Worm (Caenorhabditis elegans) whole organism, L3 larva: ENCODE results near the gene C33C12.11.

Experiments used
- R02D3.7 ChIP-seq: fragments of 150-350 bp; optimal IDR thresholded peaks from 2 replicates; lab custom pipeline; 2014; ENCODE audit warnings: missing biosample characterization, missing genetic modification characterization
- aly-2 ChIP-seq: fragments of 150-350 bp; optimal IDR thresholded peaks from 2 replicates; lab custom pipeline; 2014; ENCODE audit warnings: missing biosample characterization, missing genetic modification characterization
- ama-1 ChIP-seq: fragments of 150-350 bp; optimal IDR thresholded peaks from 2 replicates; lab custom pipeline; 2018
- ceh-28 ChIP-seq: fragments of 150-350 bp; optimal IDR thresholded peaks from 2 replicates; lab custom pipeline; 2014; ENCODE audit warnings: missing biosample characterization, missing genetic modification reagents, missing genetic modification characterization
- ceh-9 ChIP-seq: sonication (generic microtip); optimal IDR thresholded peaks from 2 replicates; lab custom pipeline; 2018; ENCODE audit warnings: missing biosample characterization, missing genetic modification characterization
- egl-27 ChIP-seq: sonication (generic microtip); optimal IDR thresholded peaks from 4 replicates; lab custom pipeline; 2017; ENCODE audit warnings: missing biosample characterization, missing genetic modification reagents, missing genetic modification characterization
- elt-1 ChIP-seq: fragments of 150-350 bp; optimal IDR thresholded peaks from 2 replicates; lab custom pipeline; 2014; ENCODE audit warnings: missing biosample characterization, missing genetic modification characterization
- elt-2 ChIP-seq: sonication (generic microtip); optimal IDR thresholded peaks from 2 replicates; lab custom pipeline; 2016; ENCODE audit warnings: missing genetic modification reagents, mild to moderate bottlenecking, missing genetic modification characterization, missing compliant biosample characterization
- elt-3 ChIP-seq, 3 experiments: fragments of 150-350 bp in 1 of 3; sonication (generic microtip) in 2 of 3; optimal IDR thresholded peaks; 2 replicates in 2 of 3; 4 replicates in 1 of 3; lab custom pipeline; 2014 to 2017; ENCODE audit warnings: missing biosample characterization in 3 of 3, missing genetic modification characterization in 3 of 3
- hmg-11 ChIP-seq: sonication (generic microtip); optimal IDR thresholded peaks from 2 replicates; lab custom pipeline; 2016; ENCODE audit warnings: missing genetic modification characterization, missing compliant biosample characterization
- jun-1 ChIP-seq: fragments of 150-350 bp; optimal IDR thresholded peaks from 2 replicates; lab custom pipeline; 2014; ENCODE audit warnings: missing biosample characterization, missing genetic modification reagents, missing genetic modification characterization
- lin-15B ChIP-seq: fragments of 150-350 bp; optimal IDR thresholded peaks from 2 replicates; lab custom pipeline; 2014; ENCODE audit warnings: missing biosample characterization, missing genetic modification characterization
- mdl-1 ChIP-seq: fragments of 150-350 bp; optimal IDR thresholded peaks from 2 replicates; lab custom pipeline; 2014; ENCODE audit warnings: missing biosample characterization, missing genetic modification characterization
- mml-1 ChIP-seq: fragments of 150-350 bp; sonication (generic microtip); optimal IDR thresholded peaks from 3 replicates; lab custom pipeline; 2014; ENCODE audit warnings: missing biosample characterization, missing genetic modification characterization
- nfya-1 ChIP-seq: sonication (generic microtip); optimal IDR thresholded peaks from 2 replicates; lab custom pipeline; 2017; ENCODE audit warnings: missing genetic modification characterization, mild to moderate bottlenecking, missing compliant biosample characterization, antibody characterized with exemption, moderate library complexity; ENCODE audit not compliant: insufficient read depth
- nhr-12 ChIP-seq: fragments of 150-350 bp; optimal IDR thresholded peaks from 2 replicates; lab custom pipeline; 2014; ENCODE audit warnings: missing biosample characterization, missing genetic modification characterization
- nhr-23 ChIP-seq: fragments of 150-350 bp; optimal IDR thresholded peaks from 2 replicates; lab custom pipeline; 2014; ENCODE audit warnings: missing biosample characterization, missing genetic modification reagents, missing genetic modification characterization
- nhr-237 ChIP-seq: fragments of 150-350 bp; optimal IDR thresholded peaks from 2 replicates; lab custom pipeline; 2014; ENCODE audit warnings: missing biosample characterization, missing genetic modification characterization
- nhr-25 ChIP-seq: sonication (generic microtip); optimal IDR thresholded peaks from 2 replicates; lab custom pipeline; 2017; ENCODE audit warnings: missing biosample characterization, missing genetic modification characterization
- nhr-28 ChIP-seq: fragments of 150-350 bp; optimal IDR thresholded peaks from 2 replicates; lab custom pipeline; 2014; ENCODE audit warnings: missing biosample characterization, missing genetic modification characterization
- nhr-43 ChIP-seq: sonication (generic microtip); optimal IDR thresholded peaks from 2 replicates; lab custom pipeline; 2016; ENCODE audit warnings: mild to moderate bottlenecking, missing genetic modification characterization, missing compliant biosample characterization; ENCODE audit not compliant: poor library complexity, severe bottlenecking
- nhr-67 ChIP-seq: fragments of 150-350 bp; optimal IDR thresholded peaks from 2 replicates; lab custom pipeline; 2014; ENCODE audit warnings: missing biosample characterization, missing genetic modification characterization
- nhr-76 ChIP-seq: fragments of 150-350 bp; sonication (generic microtip); optimal IDR thresholded peaks from 5 replicates; lab custom pipeline; 2014; ENCODE audit warnings: missing biosample characterization, missing genetic modification characterization
- pqm-1 ChIP-seq: fragments of 150-350 bp; optimal IDR thresholded peaks from 2 replicates; lab custom pipeline; 2017; ENCODE audit warnings: missing biosample characterization, missing genetic modification characterization, inconsistent platforms
- sea-2 ChIP-seq: fragments of 150-350 bp; sonication (generic microtip); optimal IDR thresholded peaks from 4 replicates; lab custom pipeline; 2014; ENCODE audit warnings: missing biosample characterization, missing genetic modification reagents, missing genetic modification characterization
- skn-1 ChIP-seq: fragments of 150-350 bp; optimal IDR thresholded peaks from 2 replicates; lab custom pipeline; 2014; ENCODE audit warnings: missing biosample characterization, missing genetic modification characterization
- snpc-4 ChIP-seq: fragments of 150-350 bp; optimal IDR thresholded peaks from 2 replicates; lab custom pipeline; 2014; ENCODE audit warnings: missing biosample characterization, missing genetic modification characterization
- tbx-2 ChIP-seq: sonication (generic microtip); optimal IDR thresholded peaks from 2 replicates; lab custom pipeline; 2016; ENCODE audit warnings: mild to moderate bottlenecking, missing genetic modification characterization, missing compliant biosample characterization
- unc-62 ChIP-seq: fragments of 150-350 bp; sonication (generic microtip); optimal IDR thresholded peaks from 4 replicates; lab custom pipeline; 2014; ENCODE audit warnings: missing biosample characterization, missing genetic modification reagents, missing genetic modification characterization
- ztf-4 ChIP-seq: fragments of 150-350 bp; optimal IDR thresholded peaks from 2 replicates; lab custom pipeline; 2014; ENCODE audit warnings: missing biosample characterization, missing genetic modification characterization

Gene C33C12.11

ce11 chrII:2145566-2145965 is 18.1 kb downstream of the C33C12.11 start, which contains the start of gene C40A11.6:
C40A11.6 (minus strand) TSS chrII:2145666.
- no peak for TF ChIP-seq aly-2 (tag; lab: Kevin White, UChicago)
- TF ChIP-seq nfya-1 (tag; lab: Kevin White, UChicago), result no peak
- no peak for TF ChIP-seq ama-1
- no peak for TF ChIP-seq nhr-67 (tag; lab: Kevin White, UChicago)

- TF ChIP-seq nhr-76 (tag; lab: Kevin White, UChicago) (no peak), R02D3.7 (no peak), nhr-12 (no peak), ceh-28 (tag; lab: Kevin White, UChicago) (no peak), nhr-25 (tag; lab: Kevin White, UChicago) (no peak), mml-1 (tag; lab: Kevin White, UChicago) (no peak), snpc-4 (tag; lab: Kevin White, UChicago) (no peak), sea-2 (GFP tag; lab: Kevin White, UChicago) (no peak), pqm-1 (tag; lab: Kevin White, UChicago) (no peak), ztf-4 (tag; lab: Kevin White, UChicago) (no peak), jun-1 (tag; lab: Kevin White, UChicago) (no peak)
Measured at ce11 chrII:2140817-2141216, 22.8 kb downstream of the C33C12.11 start, which contains the start of gene C40A11.3. C40A11.3 (plus strand) TSS chrII:2141117.

ce11 chrII:2138901-2139300 is 24.7 kb downstream of the C33C12.11 start:
- no peak for TF ChIP-seq nhr-12
- TF ChIP-seq nhr-28, result no peak

- TF ChIP-seq lin-15B (no peak), ama-1 (no peak), nhr-237 (no peak), nhr-43 (tag; lab: Kevin White, UChicago) (no peak), skn-1 (tag; lab: Kevin White, UChicago) (no peak), elt-2 (tag; lab: Kevin White, UChicago) (no peak), tbx-2 (tag; lab: Kevin White, UChicago) (no peak), egl-27 (no peak), elt-1 (tag; lab: Kevin White, UChicago) (no peak), nhr-12 (no peak), mdl-1 (tag; lab: Kevin White, UChicago) (no peak)
Measured at ce11 chrII:2137235-2137634, 26.4 kb downstream of the C33C12.11 start, which contains the start of gene C40A11.4. C40A11.4 (plus strand) TSS chrII:2137422.

ce11 chrII:2135604-2136003 is 28.0 kb downstream of the C33C12.11 start, which contains the start of gene hpo-7:
hpo-7 (minus strand) TSS chrII:2135704.
- TF ChIP-seq ceh-28 (tag; lab: Kevin White, UChicago) (no peak), egl-27 (no peak), mdl-1 (tag; lab: Kevin White, UChicago) (no peak), nhr-25 (tag; lab: Kevin White, UChicago) (no peak), elt-3 (tag; optimal IDR thresholded peaks at IDR 0.05; lab: Kevin White, UChicago) (no peak), lin-15B (no peak), snpc-4 (tag; lab: Kevin White, UChicago) (no peak)

ce11 chrII:2130770-2131169 is 32.9 kb downstream of the C33C12.11 start, which contains the start of gene sdz-28:
sdz-28 (plus strand) TSS chrII:2131070.
- TF ChIP-seq ceh-9, result no peak
- TF ChIP-seq nfya-1 (tag; lab: Kevin White, UChicago), result no peak
- TF ChIP-seq nhr-12, result no peak
- no peak for TF ChIP-seq skn-1 (tag; lab: Kevin White, UChicago)
- TF ChIP-seq elt-2 (tag; lab: Kevin White, UChicago), result no peak
- no peak for TF ChIP-seq nhr-23 (tag; lab: Kevin White, UChicago)
- TF ChIP-seq nhr-67 (tag; lab: Kevin White, UChicago), result no peak
- TF ChIP-seq aly-2 (tag; lab: Kevin White, UChicago), result no peak
- no peak for TF ChIP-seq hmg-11
- TF ChIP-seq ceh-28 (tag; lab: Kevin White, UChicago), result no peak
- no peak for TF ChIP-seq unc-62
- no peak for TF ChIP-seq R02D3.7
- no peak for TF ChIP-seq mml-1 (tag; lab: Kevin White, UChicago)
